Worm (Caenorhabditis elegans): ENCODE data around the gene R102.2.

Gene R102.2

ce11 chrIV:10698486-10698885 is 11.1 kb downstream of the R102.2 start:
- no peak for TF ChIP-seq ttx-3 (tag; optimal IDR thresholded peaks at IDR 0.05)
- no peak for TF ChIP-seq F13H6.1 (tag; optimal IDR thresholded peaks at IDR 0.05)
- no peak for TF ChIP-seq madf-2 (tag; optimal IDR thresholded peaks at IDR 0.05)
- TF ChIP-seq ceh-30 (tag; optimal IDR thresholded peaks at IDR 0.05): no peak
- TF ChIP-seq pros-1 (tag; optimal IDR thresholded peaks at IDR 0.05): no peak
- no peak for TF ChIP-seq mec-3 (tag; optimal IDR thresholded peaks at IDR 0.05; ENCODE audit: borderline replicate concordance)
- no peak for TF ChIP-seq C08G9.2 (tag; optimal IDR thresholded peaks at IDR 0.05)
- TF ChIP-seq fkh-6 (tag; optimal IDR thresholded peaks at IDR 0.05): no peak
- TF ChIP-seq tbx-7 (tag; optimal IDR thresholded peaks at IDR 0.05): no peak
- TF ChIP-seq fax-1 (tag; optimal IDR thresholded peaks at IDR 0.05): no peak

ce11 chrIV:10699000-10699399 is 11.6 kb downstream of the R102.2 start:
- TF ChIP-seq unc-55 (GFP tag; optimal IDR thresholded peaks at IDR 0.05): no peak
- no peak for TF ChIP-seq ceh-2 (tag; optimal IDR thresholded peaks at IDR 0.05)
- TF ChIP-seq C08G9.2 (tag; optimal IDR thresholded peaks at IDR 0.05): no peak
- TF ChIP-seq T23F11.4 (GFP tag; optimal IDR thresholded peaks at IDR 0.05): no peak
- TF ChIP-seq ceh-30 (tag; optimal IDR thresholded peaks at IDR 0.05): no peak
- TF ChIP-seq ceh-48 (tag; optimal IDR thresholded peaks at IDR 0.05): no peak
- TF ChIP-seq eyg-1 (tag; optimal IDR thresholded peaks at IDR 0.05): no peak

- no peak for TF ChIP-seq npax-4 (tag; optimal IDR thresholded peaks at IDR 0.05)
- no peak for TF ChIP-seq ceh-30 (tag; optimal IDR thresholded peaks at IDR 0.05)
- TF ChIP-seq hlh-15 (tag; optimal IDR thresholded peaks at IDR 0.05): no peak
- no peak for TF ChIP-seq unc-3 (GFP tag; conservative IDR thresholded peaks at IDR 0.05)
- no peak for TF ChIP-seq unc-3 (tag; optimal IDR thresholded peaks at IDR 0.05)
- no peak for TF ChIP-seq Y22D7AL.16 (tag; optimal IDR thresholded peaks at IDR 0.05)
- no peak for TF ChIP-seq unc-86 (tag; optimal IDR thresholded peaks at IDR 0.05)
- TF ChIP-seq ceh-24 (tag; optimal IDR thresholded peaks at IDR 0.05): no peak
- no peak for TF ChIP-seq ets-4 (tag; optimal IDR thresholded peaks at IDR 0.05)
- no peak for TF ChIP-seq hlh-13 (GFP tag; optimal IDR thresholded peaks at IDR 0.05)
- no peak for TF ChIP-seq K02D7.2 (tag; optimal IDR thresholded peaks at IDR 0.05)
- TF ChIP-seq elt-2 (tag; optimal IDR thresholded peaks at IDR 0.05): no peak
- TF ChIP-seq pat-9 (tag; optimal IDR thresholded peaks at IDR 0.05): no peak
- TF ChIP-seq ceh-31 (tag; optimal IDR thresholded peaks at IDR 0.05): no peak
Measured at ce11 chrIV:10699660-10700059, 12.3 kb downstream of the R102.2 start, which contains the start of gene R102.11. R102.11 (minus strand) TSS chrIV:10699760.

- TF ChIP-seq syd-9 (tag; optimal IDR thresholded peaks at IDR 0.05): no peak
- no peak for TF ChIP-seq ceh-19 (GFP tag; optimal IDR thresholded peaks at IDR 0.05)
- no peak for TF ChIP-seq ceh-30 (tag; optimal IDR thresholded peaks at IDR 0.05)
- TF ChIP-seq hlh-15 (tag; optimal IDR thresholded peaks at IDR 0.05): no peak
- TF ChIP-seq pha-2 (tag; optimal IDR thresholded peaks at IDR 0.05): no peak
- TF ChIP-seq Y22D7AL.16 (tag; optimal IDR thresholded peaks at IDR 0.05): no peak
- no peak for TF ChIP-seq ceh-31 (tag; optimal IDR thresholded peaks at IDR 0.05)
- TF ChIP-seq F13H6.1 (tag; optimal IDR thresholded peaks at IDR 0.05): no peak
- no peak for TF ChIP-seq tbx-2 (tag; optimal IDR thresholded peaks at IDR 0.05)
- TF ChIP-seq ceh-48 (tag; optimal IDR thresholded peaks at IDR 0.05): no peak
- TF ChIP-seq npax-4 (tag; optimal IDR thresholded peaks at IDR 0.05): no peak
- TF ChIP-seq ceh-6 (GFP tag; optimal IDR thresholded peaks at IDR 0.05): no peak
- no peak for TF ChIP-seq che-1 (tag; optimal IDR thresholded peaks at IDR 0.05)
- TF ChIP-seq lim-6 (tag; optimal IDR thresholded peaks at IDR 0.05): no peak
- TF ChIP-seq lin-11 (tag; optimal IDR thresholded peaks at IDR 0.05): no peak
Measured at ce11 chrIV:10701866-10702458, 14.6 kb downstream of the R102.2 start.
